Worm (Caenorhabditis elegans): ENCODE data around the gene heh-1.

Gene heh-1

ce11 chrIII:3249038-3249420, 49.7 kb upstream of the heh-1 start (continued):
- no peak for TF ChIP-seq unc-62 (GFP tag; optimal IDR thresholded peaks at IDR 0.05 in 1 of 2)
- no peak for TF ChIP-seq unc-62 (tag; optimal IDR thresholded peaks at IDR 0.05)
- TF ChIP-seq rbr-2 (tag; optimal IDR thresholded peaks at IDR 0.05) = no peak
- no peak for TF ChIP-seq attf-4 (tag; optimal IDR thresholded peaks at IDR 0.05)
- no peak for TF ChIP-seq pqm-1 (tag; optimal IDR thresholded peaks at IDR 0.05)
- no peak for TF ChIP-seq skn-1 (tag; optimal IDR thresholded peaks at IDR 0.05)
- peak; percentile 80 for TF ChIP-seq F26F4.8 (GFP tag; conservative IDR thresholded peaks at IDR 0.05)

ce11 chrIII:3248307-3249037, 49.2 kb upstream of the heh-1 start, which contains the start of gene nduf-9:
nduf-9 (minus strand) TSS chrIII:3248575.
- no peak for TF ChIP-seq F44E2.7 (GFP tag; IDR thresholded peaks at IDR 0.05)
- no peak for TF ChIP-seq spr-1 (tag; optimal IDR thresholded peaks at IDR 0.05)
- no peak for TF ChIP-seq egl-27 (tag; optimal IDR thresholded peaks at IDR 0.05)
- TF ChIP-seq madf-9 (GFP tag; conservative IDR thresholded peaks at IDR 0.05) = no peak
- TF ChIP-seq lin-13 (GFP tag; optimal IDR thresholded peaks at IDR 0.05) = peak; percentile 29
- peak; percentile 8; the same call in 1 of the 2 replicates for TF ChIP-seq hmg-1.1 (GFP tag; IDR thresholded peaks at IDR 0.05)
- TF ChIP-seq dmd-8 (GFP tag; IDR thresholded peaks at IDR 0.05) = no peak
- no peak for TF ChIP-seq saeg-2 (GFP tag; IDR thresholded peaks at IDR 0.05)
- TF ChIP-seq nhr-77 (tag; optimal IDR thresholded peaks at IDR 0.05) = no peak
- no peak for TF ChIP-seq daf-19 (GFP tag; conservative IDR thresholded peaks at IDR 0.05)
- TF ChIP-seq dmd-9 (GFP tag; IDR thresholded peaks at IDR 0.05) = no peak
- no peak for TF ChIP-seq unc-130 (GFP tag; optimal IDR thresholded peaks at IDR 0.05)
- TF ChIP-seq lir-3 (tag; optimal IDR thresholded peaks at IDR 0.05) = no peak
- TF ChIP-seq dpl-1 (GFP tag; optimal IDR thresholded peaks at IDR 0.05) = peak; percentile 49
- no peak for TF ChIP-seq nhr-102 (tag; optimal IDR thresholded peaks at IDR 0.05)
- no peak for TF ChIP-seq nhr-25 (tag; optimal IDR thresholded peaks at IDR 0.05; ENCODE audit: borderline replicate concordance, insufficient read depth)
- no peak for TF ChIP-seq snpc-1.2 (GFP tag; IDR thresholded peaks at IDR 0.05)
- TF ChIP-seq jun-1 (tag; optimal IDR thresholded peaks at IDR 0.05) = no peak
- no peak for TF ChIP-seq nhr-6 (tag; optimal IDR thresholded peaks at IDR 0.05)
- TF ChIP-seq ama-1 (optimal IDR thresholded peaks at IDR 0.05) = no peak
- TF ChIP-seq hif-1 (tag; optimal IDR thresholded peaks at IDR 0.05) = no peak
- TF ChIP-seq tra-1 (GFP tag; IDR thresholded peaks at IDR 0.05) = no peak
- TF ChIP-seq hlh-30 (tag; optimal IDR thresholded peaks at IDR 0.05; ENCODE audit: insufficient read depth) = peak; percentile 11
- TF ChIP-seq nhr-28 (tag; optimal IDR thresholded peaks at IDR 0.05) = no peak
- TF ChIP-seq zfp-2 (tag; optimal IDR thresholded peaks at IDR 0.05) = no peak
- TF ChIP-seq mxl-2 (GFP tag; conservative IDR thresholded peaks at IDR 0.05) = no peak
- no peak for TF ChIP-seq zag-1 (tag; optimal IDR thresholded peaks at IDR 0.05)
- no peak for TF ChIP-seq fos-1 (tag; optimal IDR thresholded peaks at IDR 0.05)
- TF ChIP-seq lim-7 (GFP tag; IDR thresholded peaks at IDR 0.05) = no peak
- TF ChIP-seq snpc-4 (tag; optimal IDR thresholded peaks at IDR 0.05) = no peak
- no peak for TF ChIP-seq ZK546.5 (tag; optimal IDR thresholded peaks at IDR 0.05)
- peak in 1 of 2 experiments; percentile 63 for TF ChIP-seq unc-62 (GFP tag; optimal IDR thresholded peaks at IDR 0.05 in 1 of 2)
- TF ChIP-seq unc-62 (tag; optimal IDR thresholded peaks at IDR 0.05) = no peak
- no peak for TF ChIP-seq ZK337.2 (GFP tag; IDR thresholded peaks at IDR 0.05)
- TF ChIP-seq madf-5 (GFP tag; IDR thresholded peaks at IDR 0.05) = no peak
- no peak for TF ChIP-seq daf-12 (tag; optimal IDR thresholded peaks at IDR 0.05)
- no peak for TF ChIP-seq ceh-82 (tag; optimal IDR thresholded peaks at IDR 0.05)
- no peak for TF ChIP-seq ces-1 (GFP tag; optimal IDR thresholded peaks at IDR 0.05)
- no peak for TF ChIP-seq lin-29 (GFP tag; IDR thresholded peaks at IDR 0.05)
- no peak for TF ChIP-seq zip-11 (GFP tag; IDR thresholded peaks at IDR 0.05)
- TF ChIP-seq F37D6.2 (tag; optimal IDR thresholded peaks at IDR 0.05) = no peak
- TF ChIP-seq rbr-2 (tag; optimal IDR thresholded peaks at IDR 0.05) = peak; percentile 6
- TF ChIP-seq hlh-11 (tag; optimal IDR thresholded peaks at IDR 0.05) = no peak
- no peak for TF ChIP-seq F26F4.8 (GFP tag; conservative IDR thresholded peaks at IDR 0.05)
- TF ChIP-seq daf-16 (GFP tag; optimal IDR thresholded peaks at IDR 0.05) = no peak
- TF ChIP-seq daf-16 (tag; optimal IDR thresholded peaks at IDR 0.05) = no peak
- TF ChIP-seq gei-8 (GFP tag; optimal IDR thresholded peaks at IDR 0.05) = no peak

Measured in whole organism, L4 larva.